Fruit fly (Drosophila melanogaster) whole organism, wandering third instar larva: Measurements from ENCODE around the gene aay.
A peak's percentile ranks its signal among the peaks of the same experiment; 100 is the strongest.

ENCODE experiments used
- Abd-B ChIP-seq: fragments of >200 bp; optimal IDR thresholded peaks from 2 replicates; lab custom pipeline; 2017; ENCODE audit warnings: missing biosample characterization, missing genetic modification characterization
- CG32264 ChIP-seq: fragments of 200-800 bp; sonication (Bioruptor generic); optimal IDR thresholded peaks from 2 replicates; lab custom pipeline; 2016; ENCODE audit warnings: missing biosample characterization, missing genetic modification characterization
- CG9705 ChIP-seq: fragments of 200-800 bp; sonication (Bioruptor generic); optimal IDR thresholded peaks from 2 replicates; lab custom pipeline; 2018; ENCODE audit warnings: missing biosample characterization, mild to moderate bottlenecking, missing genetic modification characterization
- CrebA ChIP-seq: fragments of 200-800 bp; sonication (Bioruptor generic); optimal IDR thresholded peaks from 2 replicates; lab custom pipeline; 2016; ENCODE audit warnings: missing biosample characterization, mild to moderate bottlenecking, missing genetic modification characterization, borderline replicate concordance
- Dfd ChIP-seq: fragments of >200 bp; optimal IDR thresholded peaks from 2 replicates; lab custom pipeline; 2017; ENCODE audit warnings: missing biosample characterization, missing genetic modification characterization
- Dif ChIP-seq: fragments of 200-275, 200-300 bp; sonication (Bioruptor generic); optimal IDR thresholded peaks from 2 replicates; lab custom pipeline; 2018; ENCODE audit warnings: missing biosample characterization, missing genetic modification characterization; ENCODE audit not compliant: partially characterized antibody
- GATAd ChIP-seq: sonication (Bioruptor generic); optimal IDR thresholded peaks from 2 replicates; lab custom pipeline; 2016; ENCODE audit warnings: missing biosample characterization, missing genetic modification characterization
- HLH106 ChIP-seq: fragments of 200-800 bp; optimal IDR thresholded peaks from 3 replicates; lab custom pipeline; 2019; ENCODE audit warnings: missing biosample characterization, mild to moderate bottlenecking, missing genetic modification characterization, moderate library complexity
- Hnf4 ChIP-seq: fragments of 200-800 bp; sonication (Bioruptor generic); optimal IDR thresholded peaks from 2 replicates; lab custom pipeline; 2016; ENCODE audit warnings: missing biosample characterization, mild to moderate bottlenecking, missing genetic modification characterization
- Hr78 ChIP-seq: fragments of >200 bp; optimal IDR thresholded peaks from 2 replicates; lab custom pipeline; 2017; ENCODE audit warnings: missing biosample characterization, missing genetic modification characterization
- Hr83 ChIP-seq: fragments of 200-300 bp; sonication (Bioruptor generic); optimal IDR thresholded peaks from 2 replicates; lab custom pipeline; 2016; ENCODE audit warnings: missing biosample characterization, mild to moderate bottlenecking, missing genetic modification characterization, moderate library complexity; ENCODE audit not compliant: poor library complexity, severe bottlenecking
- Jra ChIP-seq: sonication (Bioruptor generic); optimal IDR thresholded peaks from 2 replicates; lab custom pipeline; 2016; ENCODE audit warnings: missing biosample characterization, missing genetic modification characterization
- Mio ChIP-seq: sonication (Bioruptor generic); optimal IDR thresholded peaks from 2 replicates; lab custom pipeline; 2016; ENCODE audit warnings: missing biosample characterization, missing genetic modification characterization
- Myc ChIP-seq: fragments of >200 bp; optimal IDR thresholded peaks from 2 replicates; lab custom pipeline; 2017
- N ChIP-seq: fragments of >200 bp; optimal IDR thresholded peaks from 2 replicates; lab custom pipeline; 2018; ENCODE audit warnings: missing biosample characterization, missing external identifiers, missing genetic modification characterization
- OdsH ChIP-seq: fragments of 200-800 bp; sonication (Bioruptor generic); optimal IDR thresholded peaks from 2 replicates; lab custom pipeline; 2016; ENCODE audit warnings: missing biosample characterization, mild to moderate bottlenecking, missing genetic modification characterization
- Rel ChIP-seq, 2 experiments: fragments of 200-800 bp; sonication (Bioruptor generic) in 1 of 2; optimal IDR thresholded peaks; 2 replicates in 1 of 2; 3 replicates in 1 of 2; lab custom pipeline; 2016 to 2019; ENCODE audit warnings: mild to moderate bottlenecking in 2 of 2, missing biosample characterization in 2 of 2, missing genetic modification characterization in 2 of 2, moderate library complexity in 1 of 2
- Sp1 ChIP-seq: fragments of 200-800 bp; sonication (Bioruptor generic); optimal IDR thresholded peaks from 3 replicates; lab custom pipeline; 2019; ENCODE audit warnings: missing biosample characterization, mild to moderate bottlenecking, missing genetic modification characterization, moderate library complexity
- Vsx2 ChIP-seq: fragments of 200-300, 225-300 bp; sonication (Bioruptor generic); optimal IDR thresholded peaks from 2 replicates; lab custom pipeline; 2018; ENCODE audit warnings: missing biosample characterization, missing genetic modification characterization; ENCODE audit not compliant: partially characterized antibody
- br ChIP-seq: fragments of 200-800 bp; sonication (Bioruptor generic); optimal IDR thresholded peaks from 2 replicates; lab custom pipeline; 2016; ENCODE audit warnings: missing biosample characterization, missing genetic modification characterization
- brk ChIP-seq: fragments of 200-800 bp; sonication (Bioruptor generic); optimal IDR thresholded peaks from 2 replicates; lab custom pipeline; 2016; ENCODE audit warnings: missing biosample characterization, mild to moderate bottlenecking, missing genetic modification characterization
- dl ChIP-seq, 2 experiments: fragments of 175-275, 200-275 bp in 1 of 2; fragments of 200-275 bp in 1 of 2; sonication (Bioruptor generic); optimal IDR thresholded peaks; lab custom pipeline; 2018; ENCODE audit warnings: mild to moderate bottlenecking in 2 of 2, missing biosample characterization in 2 of 2, missing genetic modification characterization in 2 of 2, moderate library complexity in 2 of 2; ENCODE audit not compliant: partially characterized antibody in 2 of 2, insufficient read depth in 1 of 2
- dmrt93B ChIP-seq: fragments of 200-800 bp; sonication (Bioruptor generic); optimal IDR thresholded peaks from 2 replicates; lab custom pipeline; 2018; ENCODE audit warnings: missing biosample characterization, mild to moderate bottlenecking, missing genetic modification characterization
- dsf ChIP-seq: sonication (Bioruptor generic); optimal IDR thresholded peaks from 2 replicates; lab custom pipeline; 2016; ENCODE audit warnings: missing biosample characterization, missing genetic modification characterization, borderline replicate concordance
- ey ChIP-seq: fragments of 200-800 bp; sonication (Bioruptor generic); optimal IDR thresholded peaks from 2 replicates; lab custom pipeline; 2016; ENCODE audit warnings: missing biosample characterization, missing genetic modification characterization
- foxo ChIP-seq, 2 experiments: fragments of 200-800 bp; sonication (Bioruptor generic); optimal IDR thresholded peaks; 2 replicates in 1 of 2; 3 replicates in 1 of 2; lab custom pipeline; 2016 to 2017; ENCODE audit warnings: missing biosample characterization in 2 of 2, missing genetic modification characterization in 2 of 2
- fru ChIP-seq: fragments of 200-800 bp; sonication (Bioruptor generic); optimal IDR thresholded peaks from 3 replicates; lab custom pipeline; 2016; ENCODE audit warnings: missing biosample characterization, mild to moderate bottlenecking, missing genetic modification characterization
- h ChIP-seq: fragments of 200-800 bp; sonication (Bioruptor generic); optimal IDR thresholded peaks from 3 replicates; lab custom pipeline; 2016; ENCODE audit warnings: missing biosample characterization, mild to moderate bottlenecking, missing genetic modification characterization
- jim ChIP-seq: fragments of 175-275, 200-325 bp; sonication (Bioruptor generic); optimal IDR thresholded peaks from 2 replicates; lab custom pipeline; 2016; ENCODE audit warnings: missing biosample characterization, mild to moderate bottlenecking, missing genetic modification characterization
- lola ChIP-seq: fragments of >200 bp; optimal IDR thresholded peaks from 2 replicates; lab custom pipeline; 2017; ENCODE audit warnings: missing biosample characterization, missing genetic modification characterization
- pan ChIP-seq: fragments of >200 bp; optimal IDR thresholded peaks from 2 replicates; lab custom pipeline; 2017
- psq ChIP-seq: fragments of 200-800 bp; sonication (Bioruptor generic); optimal IDR thresholded peaks from 3 replicates; lab custom pipeline; 2017; ENCODE audit warnings: missing biosample characterization, mild to moderate bottlenecking, missing genetic modification characterization, moderate library complexity
- rgr ChIP-seq: fragments of 200-800 bp; sonication (Bioruptor generic); optimal IDR thresholded peaks from 3 replicates; lab custom pipeline; 2016; ENCODE audit warnings: missing biosample characterization, mild to moderate bottlenecking, missing genetic modification characterization
- sage ChIP-seq: fragments of 200-800 bp; sonication (Bioruptor generic); optimal IDR thresholded peaks from 2 replicates; lab custom pipeline; 2016; ENCODE audit warnings: missing biosample characterization, mild to moderate bottlenecking, missing genetic modification characterization
- sv ChIP-seq: fragments of 200-800 bp; sonication (Bioruptor generic); optimal IDR thresholded peaks from 3 replicates; lab custom pipeline; 2016; ENCODE audit warnings: missing biosample characterization, missing genetic modification characterization
- tai ChIP-seq: sonication (Bioruptor generic); optimal IDR thresholded peaks from 2 replicates; lab custom pipeline; 2016; ENCODE audit warnings: missing biosample characterization, missing genetic modification characterization
- usp ChIP-seq: fragments of >200 bp; optimal IDR thresholded peaks from 2 replicates; lab custom pipeline; 2017; ENCODE audit warnings: missing biosample characterization, missing genetic modification characterization
- woc ChIP-seq: sonication (Bioruptor generic); optimal IDR thresholded peaks from 2 replicates; lab custom pipeline; 2016; ENCODE audit warnings: missing biosample characterization, mild to moderate bottlenecking, missing genetic modification characterization

aay gene

DNA sequence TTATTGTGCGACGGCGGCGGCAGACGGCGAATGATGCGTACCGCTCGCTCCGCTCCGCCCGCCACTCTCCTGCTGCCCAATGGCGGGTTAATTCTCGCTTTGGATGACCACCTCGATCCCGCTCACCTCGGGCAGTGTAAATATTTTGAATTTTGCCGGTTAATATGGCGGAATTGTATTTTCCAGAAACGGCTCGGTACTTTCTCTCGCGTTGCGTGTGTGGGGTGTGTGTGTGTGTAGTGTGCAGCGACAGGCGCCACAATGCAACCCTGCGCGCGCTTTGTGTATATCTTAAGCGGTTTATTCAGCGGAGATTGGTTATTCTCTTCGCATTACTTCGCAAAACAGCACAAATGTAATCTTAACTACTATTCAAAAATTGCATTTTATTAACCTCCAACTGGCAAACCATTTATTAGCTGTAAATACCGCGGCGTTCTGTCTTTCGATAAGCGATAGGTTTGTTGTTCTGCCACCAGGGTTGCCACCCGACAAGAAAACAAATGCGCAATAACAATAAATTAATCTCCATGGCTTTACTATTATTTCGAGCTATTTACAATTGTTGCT is 32.9 kb downstream of the aay start, which contains the start of the genes phol and CG3552:
Gene phol, minus strand, starts transcription at position 463 of the 570 bp plus-strand sequence.
Gene CG3552, plus strand, starts transcription at position 500 of the 570 bp plus-strand sequence.
- TF ChIP-seq N (GFP tag; lab: Kevin White, UChicago) = no peak
- TF ChIP-seq sage (GFP tag; lab: Kevin White, UChicago) = no peak
- TF ChIP-seq ey (GFP tag; lab: Kevin White, UChicago) = no peak
- TF ChIP-seq dl (GFP tag; optimal IDR thresholded peaks at IDR 0.05; lab: Kevin White, UChicago; ENCODE audit: insufficient read depth in 1 of 2, partially characterized antibody in 2 of 2) = no peak
- TF ChIP-seq jim (GFP tag; lab: Kevin White, UChicago) = no peak
- peak; percentile 26 for TF ChIP-seq Sp1 (GFP tag; lab: Kevin White, UChicago)
- TF ChIP-seq sv = no peak
- peak in 1 of 2 experiments; percentile 3 for TF ChIP-seq foxo (GFP tag; optimal IDR thresholded peaks at IDR 0.05; lab: Kevin White, UChicago)
- no peak for TF ChIP-seq Dfd (GFP tag; lab: Kevin White, UChicago)
- TF ChIP-seq rgr (GFP tag; lab: Kevin White, UChicago) = peak; percentile 7
- TF ChIP-seq Myc (lab: Kevin White, UChicago) = peak; percentile 9
- TF ChIP-seq HLH106 (tag; lab: Kevin White, UChicago) = peak; percentile 2
- TF ChIP-seq Rel (GFP tag; optimal IDR thresholded peaks at IDR 0.05; lab: Kevin White, UChicago) = no peak
- TF ChIP-seq Rel (tag; optimal IDR thresholded peaks at IDR 0.05; lab: Kevin White, UChicago) = peak; percentile 90
- TF ChIP-seq usp (GFP tag; lab: Kevin White, UChicago) = no peak
- no peak for TF ChIP-seq Vsx2 (GFP tag; lab: Kevin White, UChicago)
- no peak for TF ChIP-seq Abd-B (GFP tag; lab: Kevin White, UChicago)
- TF ChIP-seq Mio (GFP tag; lab: Kevin White, UChicago) = no peak

dm6 chr3L:9456389-9456788 is 33.3 kb downstream of the aay start:
- TF ChIP-seq HLH106 (tag; lab: Kevin White, UChicago) = no peak
- TF ChIP-seq brk (GFP tag; lab: Kevin White, UChicago) = no peak
- TF ChIP-seq jim (GFP tag; lab: Kevin White, UChicago) = no peak
- TF ChIP-seq CrebA (GFP tag; lab: Kevin White, UChicago) = no peak

DNA sequence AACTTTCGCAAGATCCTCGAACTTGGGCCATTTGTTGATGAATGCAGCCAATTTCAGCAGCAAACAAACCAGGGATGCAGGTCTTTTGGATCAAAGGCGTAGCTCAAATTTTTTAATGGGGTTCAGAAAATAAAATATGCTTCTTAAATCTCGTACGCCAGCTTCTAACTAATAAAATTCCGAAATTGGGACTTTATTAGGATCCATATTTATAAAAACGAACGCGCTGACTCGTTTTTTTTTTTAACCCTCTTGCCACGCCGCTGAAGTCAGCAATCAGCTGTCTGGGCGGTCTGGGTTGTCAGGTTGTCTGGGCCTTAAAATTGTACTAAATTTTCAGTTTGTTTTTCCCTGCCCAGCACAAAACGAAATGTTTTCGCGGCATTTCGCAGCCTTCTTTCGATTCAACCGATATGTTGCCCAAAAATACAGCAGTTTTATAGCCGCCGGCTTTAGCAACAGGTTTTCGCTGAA is 34.6 kb downstream of the aay start, which contains the start of gene CG3437:
Gene CG3437, minus strand, starts transcription at position 51 of the 474 bp plus-strand sequence.
- TF ChIP-seq pan (lab: Kevin White, UChicago) (no peak), sv (peak; percentile 98), h (peak; percentile 99), Sp1 (GFP tag; lab: Kevin White, UChicago) (peak; percentile 100), CG9705 (GFP tag; lab: Kevin White, UChicago) (peak; percentile 99), rgr (GFP tag; lab: Kevin White, UChicago) (peak; percentile 100), Abd-B (GFP tag; lab: Kevin White, UChicago) (no peak), Mio (GFP tag; lab: Kevin White, UChicago) (peak; percentile 97), fru (GFP tag; lab: Kevin White, UChicago) (peak; percentile 99), psq (GFP tag; lab: Kevin White, UChicago) (peak; percentile 97), lola (GFP tag; lab: Kevin White, UChicago) (no peak), foxo (GFP tag; optimal IDR thresholded peaks at IDR 0.05; lab: Kevin White, UChicago) (peak; percentile 99 to 100), Rel (GFP tag; optimal IDR thresholded peaks at IDR 0.05; lab: Kevin White, UChicago) (peak; percentile 95), Rel (tag; optimal IDR thresholded peaks at IDR 0.05; lab: Kevin White, UChicago) (peak; percentile 89), Myc (lab: Kevin White, UChicago) (no peak), dmrt93B (GFP tag; lab: Kevin White, UChicago) (peak; percentile 99), Hnf4 (peak; percentile 99), brk (GFP tag; lab: Kevin White, UChicago) (peak; percentile 98), N (GFP tag; lab: Kevin White, UChicago) (no peak), dl (GFP tag; optimal IDR thresholded peaks at IDR 0.05; lab: Kevin White, UChicago; ENCODE audit: insufficient read depth in 1 of 2, partially characterized antibody in 2 of 2) (no peak), Vsx2 (GFP tag; lab: Kevin White, UChicago) (no peak), woc (GFP tag; lab: Kevin White, UChicago) (peak; percentile 99), br (GFP tag; lab: Kevin White, UChicago) (peak; percentile 99), dsf (GFP tag; lab: Kevin White, UChicago) (peak; percentile 96), OdsH (peak; percentile 99), CG32264 (peak; percentile 99), Hr83 (GFP tag; lab: Kevin White, UChicago) (peak; percentile 99), sage (GFP tag; lab: Kevin White, UChicago) (peak; percentile 98), ey (GFP tag; lab: Kevin White, UChicago) (peak; percentile 99), Dif (GFP tag; lab: Kevin White, UChicago) (no peak), GATAd (GFP tag; lab: Kevin White, UChicago) (peak; percentile 98), Hr78 (GFP tag; lab: Kevin White, UChicago) (no peak), usp (GFP tag; lab: Kevin White, UChicago) (no peak), CrebA (GFP tag; lab: Kevin White, UChicago) (no peak), HLH106 (tag; lab: Kevin White, UChicago) (peak; percentile 99), Dfd (GFP tag; lab: Kevin White, UChicago) (peak; percentile 92), Jra (GFP tag; lab: Kevin White, UChicago) (peak; percentile 98), jim (GFP tag; lab: Kevin White, UChicago) (peak; percentile 91), tai (GFP tag; lab: Kevin White, UChicago) (no peak)
- TF ChIP-seq, all 38 proteins: peak for 26
